Fruit fly (Drosophila melanogaster) whole organism: Measurements from ENCODE around the gene CG4452.

Experiments used
- CG8478 ChIP-seq: fragments of >200 bp; optimal IDR thresholded peaks from 2 replicates; lab custom pipeline; 2018; ENCODE audit warnings: inconsistent platforms
- Dll ChIP-seq: fragments of >200 bp; optimal IDR thresholded peaks from 2 replicates; lab custom pipeline; 2017
- EcR ChIP-seq, 2 experiments: fragments of >200 bp; optimal IDR thresholded peaks; 2 replicates each; lab custom pipeline; 2017; ENCODE audit warnings: missing biosample characterization in 2 of 2, missing genetic modification characterization in 2 of 2, missing genetic modification reagents in 2 of 2
- pan ChIP-seq: fragments of >200 bp; optimal IDR thresholded peaks from 2 replicates; lab custom pipeline; 2017
- psq ChIP-seq: fragments of >200 bp; optimal IDR thresholded peaks from 2 replicates; lab custom pipeline; 2017
- usp ChIP-seq: fragments of >200 bp; optimal IDR thresholded peaks from 2 replicates; lab custom pipeline; 2017; ENCODE audit warnings: missing biosample characterization, missing genetic modification characterization, mixed read lengths

DNA sequence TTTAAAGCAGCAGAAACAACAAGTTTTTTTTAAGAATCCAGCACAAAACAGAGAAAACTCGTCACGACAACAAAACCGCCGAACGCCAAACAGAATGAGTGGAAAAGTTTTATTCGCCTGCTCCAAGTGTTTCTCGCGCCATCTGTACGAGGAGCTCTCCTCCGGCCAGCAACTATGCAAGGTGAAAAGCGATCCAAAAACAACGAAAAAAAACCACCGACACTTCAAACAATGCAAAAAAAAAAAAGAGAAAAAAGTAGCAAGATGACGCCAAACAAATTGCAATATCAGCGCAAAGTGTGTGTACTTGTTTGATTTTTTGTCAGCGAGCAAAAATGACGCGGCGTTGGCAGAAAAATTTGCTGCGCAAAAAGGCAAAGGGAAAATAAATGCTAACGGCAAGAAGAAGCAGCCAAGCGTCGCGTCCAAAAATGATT is 272 bp downstream of the CG4452 start:
- TF ChIP-seq usp (GFP tag; lab: Kevin White, UChicago), result no peak
- TF ChIP-seq psq (lab: Kevin White, UChicago), result no peak
- no peak for TF ChIP-seq pan (lab: Kevin White, UChicago)
- TF ChIP-seq EcR (GFP tag; optimal IDR thresholded peaks at IDR 0.05; lab: Kevin White, UChicago), result no peak
- no peak for TF ChIP-seq Dll (lab: Kevin White, UChicago)
- no peak for TF ChIP-seq CG8478 (lab: Kevin White, UChicago)
